Worm (Caenorhabditis elegans) whole organism, L4 larva: ENCODE data around the gene atf-7.
A peak's percentile ranks its signal among the peaks of the same experiment; 100 is the strongest.

Experiments used
- D1046.2 ChIP-seq: fragments of 200-800 bp; sonication (Bioruptor generic); IDR thresholded peaks from 2 replicates; pipeline ENCODE4 v1.3.6; 2022; ENCODE audit warnings: missing genetic modification characterization, missing compliant biosample characterization
- aha-1 ChIP-seq: fragments of 150-350 bp; peaks from one replicate; lab custom pipeline; 2014; ENCODE audit warnings: missing biosample characterization, missing genetic modification characterization
- ceh-20 ChIP-seq: fragments of 200-800 bp; sonication (Bioruptor generic); IDR thresholded peaks from 2 replicates; pipeline ENCODE4 v1.3.6; 2022; ENCODE audit warnings: missing genetic modification reagents, missing genetic modification characterization, missing compliant biosample characterization
- ces-1 ChIP-seq: fragments of 150-350 bp; sonication (generic microtip); optimal IDR thresholded peaks from 4 replicates; lab custom pipeline; 2014; ENCODE audit warnings: missing biosample characterization, missing genetic modification reagents, missing genetic modification characterization
- daf-8 ChIP-seq: fragments of 200-800 bp; sonication (Bioruptor generic); IDR thresholded peaks from 2 replicates; pipeline ENCODE4 v1.3.6; 2022; ENCODE audit warnings: missing genetic modification characterization, missing compliant biosample characterization
- dmd-6 ChIP-seq: fragments of 200-800 bp; sonication (Bioruptor generic); IDR thresholded peaks from 2 replicates; pipeline ENCODE4 v1.3.6; 2022; ENCODE audit warnings: missing genetic modification reagents, missing genetic modification characterization, missing compliant biosample characterization
- dmd-9 ChIP-seq: fragments of 200-800 bp; sonication (Bioruptor generic); IDR thresholded peaks from 2 replicates; pipeline ENCODE4 v1.3.6; 2022; ENCODE audit warnings: missing genetic modification reagents, missing genetic modification characterization, missing compliant biosample characterization
- dpl-1 ChIP-seq: fragments of 150-350 bp; optimal IDR thresholded peaks from 2 replicates; lab custom pipeline; 2014; ENCODE audit warnings: missing biosample characterization, missing genetic modification reagents, missing genetic modification characterization
- egl-43 ChIP-seq: fragments of 200-800 bp; sonication (Bioruptor generic); IDR thresholded peaks from 2 replicates; pipeline ENCODE4 v1.3.6; 2022; ENCODE audit warnings: missing genetic modification reagents, missing genetic modification characterization, missing compliant biosample characterization
- lsy-2 ChIP-seq, 2 experiments: fragments of 150-350 bp in 1 of 2; sonication (generic microtip) in 1 of 2; optimal IDR thresholded peaks; 2 replicates each; lab custom pipeline; 2014 to 2017; ENCODE audit warnings: missing biosample characterization in 2 of 2, missing genetic modification characterization in 2 of 2
- madf-5 ChIP-seq, 2 experiments: fragments of 200-800 bp; sonication (Bioruptor generic); IDR thresholded peaks; 2 replicates each; pipeline ENCODE4 v1.3.6; 2022; ENCODE audit warnings: missing compliant biosample characterization in 2 of 2, missing genetic modification characterization in 2 of 2
- mxl-2 ChIP-seq: fragments of 200-800 bp; sonication (Bioruptor generic); conservative IDR thresholded peaks from 2 replicates; pipeline ENCODE4 v1.3.6; 2022; ENCODE audit warnings: missing genetic modification reagents, missing genetic modification characterization, missing compliant biosample characterization
- nhr-28 ChIP-seq: fragments of 150-350 bp; optimal IDR thresholded peaks from 2 replicates; lab custom pipeline; 2014; ENCODE audit warnings: missing biosample characterization, missing genetic modification characterization
- nhr-77 ChIP-seq: fragments of 150-350 bp; optimal IDR thresholded peaks from 2 replicates; lab custom pipeline; 2014; ENCODE audit warnings: missing biosample characterization, missing genetic modification characterization
- pqm-1 ChIP-seq: sonication (generic microtip); optimal IDR thresholded peaks from 2 replicates; lab custom pipeline; 2017; ENCODE audit warnings: missing biosample characterization, missing genetic modification characterization
- rbr-2 ChIP-seq: sonication (generic microtip); optimal IDR thresholded peaks from 2 replicates; lab custom pipeline; 2016; ENCODE audit warnings: missing genotype, missing genetic modification characterization, missing compliant biosample characterization
- skn-1 ChIP-seq: fragments of 150-350 bp; optimal IDR thresholded peaks from 2 replicates; lab custom pipeline; 2014; ENCODE audit warnings: missing biosample characterization, missing genetic modification characterization
- snpc-1.2 ChIP-seq: fragments of 200-800 bp; sonication (Bioruptor generic); IDR thresholded peaks from 2 replicates; pipeline ENCODE4 v1.3.6; 2022; ENCODE audit warnings: missing genetic modification reagents, missing genetic modification characterization, missing compliant biosample characterization
- unc-130 ChIP-seq: sonication (generic microtip); optimal IDR thresholded peaks from 2 replicates; lab custom pipeline; 2016; ENCODE audit warnings: missing genetic modification reagents, missing genetic modification characterization, missing compliant biosample characterization
- unc-62 ChIP-seq, 3 experiments: fragments of 150-350 bp in 1 of 3; sonication (generic microtip); optimal IDR thresholded peaks in 2 of 3; peaks in 1 of 3; 1 replicate in 1 of 3; 2 replicates in 2 of 3; lab custom pipeline; 2014 to 2017; ENCODE audit warnings: missing biosample characterization in 3 of 3, missing genetic modification characterization in 3 of 3, missing genetic modification reagents in 3 of 3, missing genotype in 1 of 3
- ztf-11 ChIP-seq: fragments of 150-350 bp; optimal IDR thresholded peaks from 2 replicates; lab custom pipeline; 2014; ENCODE audit warnings: missing biosample characterization, missing genetic modification characterization

Gene atf-7

ce11 chrIII:4467277-4467676 lies 31.6 kb downstream of the atf-7 start, which contains the start of gene ndg-4:
TSS of gene ndg-4 (minus strand) at chrIII:4467377.
- TF ChIP-seq dmd-9 (GFP tag; lab: Robert Waterston, UW) (no peak), skn-1 (no peak), dmd-6 (GFP tag; lab: Robert Waterston, UW) (peak; percentile 11; the same call in 1 of the 2 replicates), nhr-28 (peak; percentile 30)
- TF ChIP-seq, all 104 proteins: peak for 2

- TF ChIP-seq ztf-11 (tag; lab: Kevin White, UChicago) (no peak), aha-1 (tag; lab: Kevin White, UChicago) (peak; percentile 87)
Observed at ce11 chrIII:4461337-4461736, 37.5 kb downstream of the atf-7 start.

ce11 chrIII:4460242-4460641 lies 38.6 kb downstream of the atf-7 start:
- no peak for TF ChIP-seq nhr-77 (tag; lab: Kevin White, UChicago)

ce11 chrIII:4456579-4456978 lies 42.3 kb downstream of the atf-7 start:
- TF ChIP-seq rbr-2, result peak; percentile 24
- no peak for TF ChIP-seq mxl-2
- peak in 1 of 2 experiments; percentile 57 for TF ChIP-seq lsy-2 (tag; optimal IDR thresholded peaks at IDR 0.05; lab: Kevin White, UChicago)
- TF ChIP-seq aha-1 (tag; lab: Kevin White, UChicago), result peak; percentile 16

ce11 chrIII:4454919-4455318 lies 43.9 kb downstream of the atf-7 start:
- TF ChIP-seq pqm-1 (no peak), unc-62 (GFP tag; optimal IDR thresholded peaks at IDR 0.05 in 1 of 2; lab: Kevin White, UChicago) (peak in 1 of 2 experiments; percentile 13), unc-62 (tag; optimal IDR thresholded peaks at IDR 0.05; lab: Kevin White, UChicago) (no peak)

ce11 chrIII:4453768-4454167 lies 45.1 kb downstream of the atf-7 start:
- TF ChIP-seq unc-62 (GFP tag; optimal IDR thresholded peaks at IDR 0.05 in 1 of 2; lab: Kevin White, UChicago), result peak in 1 of 2 experiments; percentile 42
- no peak for TF ChIP-seq unc-62 (tag; optimal IDR thresholded peaks at IDR 0.05; lab: Kevin White, UChicago)
- TF ChIP-seq unc-130 (GFP tag; lab: Kevin White, UChicago), result no peak
- no peak for TF ChIP-seq ces-1 (GFP tag; lab: Kevin White, UChicago)

- TF ChIP-seq madf-5 (GFP tag; IDR thresholded peaks at IDR 0.05; lab: Robert Waterston, UW) (0 out of 4 replicates have a peak, but pooled peaks of 1 of the 2 experiments have one; percentile 47), dpl-1 (no peak)
Observed at ce11 chrIII:4453301-4453700, 45.5 kb downstream of the atf-7 start.

- TF ChIP-seq aha-1 (tag; lab: Kevin White, UChicago) (peak; percentile 61), daf-8 (GFP tag; lab: Robert Waterston, UW) (no peak)
Observed at ce11 chrIII:4452749-4453148, 46.1 kb downstream of the atf-7 start.

- TF ChIP-seq D1046.2 (GFP tag; lab: Robert Waterston, UW) (0 out of 2 replicates have a peak, but pooled peaks have one; percentile 18), egl-43 (GFP tag; lab: Robert Waterston, UW) (no peak), ceh-20 (GFP tag; lab: Robert Waterston, UW) (no peak), snpc-1.2 (GFP tag; lab: Robert Waterston, UW) (no peak)
Observed at ce11 chrIII:4450773-4451423, 47.9 kb downstream of the atf-7 start.
